Worm (Caenorhabditis elegans) whole organism, L3 larva: ENCODE results near the gene hsp-75.

Source experiments
- ZK546.5 ChIP-seq: sonication (generic microtip); optimal IDR thresholded peaks from 2 replicates; lab custom pipeline; 2017; ENCODE audit warnings: missing biosample characterization, missing genetic modification characterization
- ceh-82 ChIP-seq: fragments of 150-350 bp; optimal IDR thresholded peaks from 2 replicates; lab custom pipeline; 2014; ENCODE audit warnings: missing biosample characterization, missing genetic modification characterization
- mml-1 ChIP-seq: fragments of 150-350 bp; sonication (generic microtip); optimal IDR thresholded peaks from 3 replicates; lab custom pipeline; 2014; ENCODE audit warnings: missing biosample characterization, missing genetic modification characterization
- nhr-12 ChIP-seq: fragments of 150-350 bp; optimal IDR thresholded peaks from 2 replicates; lab custom pipeline; 2014; ENCODE audit warnings: missing biosample characterization, missing genetic modification characterization
- nhr-28 ChIP-seq: fragments of 150-350 bp; optimal IDR thresholded peaks from 2 replicates; lab custom pipeline; 2014; ENCODE audit warnings: missing biosample characterization, missing genetic modification characterization
- nhr-76 ChIP-seq: fragments of 150-350 bp; sonication (generic microtip); optimal IDR thresholded peaks from 5 replicates; lab custom pipeline; 2014; ENCODE audit warnings: missing biosample characterization, missing genetic modification characterization
- nhr-77 ChIP-seq: fragments of 150-350 bp; optimal IDR thresholded peaks from 2 replicates; lab custom pipeline; 2014; ENCODE audit warnings: missing biosample characterization, missing genetic modification characterization
- pha-4 ChIP-seq: fragments of 150-350 bp; optimal IDR thresholded peaks from 2 replicates; lab custom pipeline; 2014; ENCODE audit warnings: missing biosample characterization, missing genetic modification reagents, missing genetic modification characterization
- pqm-1 ChIP-seq: fragments of 150-350 bp; optimal IDR thresholded peaks from 2 replicates; lab custom pipeline; 2017; ENCODE audit warnings: missing biosample characterization, missing genetic modification characterization, inconsistent platforms
- unc-39 ChIP-seq: sonication (generic microtip); optimal IDR thresholded peaks from 4 replicates; lab custom pipeline; 2017; ENCODE audit warnings: missing biosample characterization, missing genetic modification characterization

hsp-75 gene

DNA sequence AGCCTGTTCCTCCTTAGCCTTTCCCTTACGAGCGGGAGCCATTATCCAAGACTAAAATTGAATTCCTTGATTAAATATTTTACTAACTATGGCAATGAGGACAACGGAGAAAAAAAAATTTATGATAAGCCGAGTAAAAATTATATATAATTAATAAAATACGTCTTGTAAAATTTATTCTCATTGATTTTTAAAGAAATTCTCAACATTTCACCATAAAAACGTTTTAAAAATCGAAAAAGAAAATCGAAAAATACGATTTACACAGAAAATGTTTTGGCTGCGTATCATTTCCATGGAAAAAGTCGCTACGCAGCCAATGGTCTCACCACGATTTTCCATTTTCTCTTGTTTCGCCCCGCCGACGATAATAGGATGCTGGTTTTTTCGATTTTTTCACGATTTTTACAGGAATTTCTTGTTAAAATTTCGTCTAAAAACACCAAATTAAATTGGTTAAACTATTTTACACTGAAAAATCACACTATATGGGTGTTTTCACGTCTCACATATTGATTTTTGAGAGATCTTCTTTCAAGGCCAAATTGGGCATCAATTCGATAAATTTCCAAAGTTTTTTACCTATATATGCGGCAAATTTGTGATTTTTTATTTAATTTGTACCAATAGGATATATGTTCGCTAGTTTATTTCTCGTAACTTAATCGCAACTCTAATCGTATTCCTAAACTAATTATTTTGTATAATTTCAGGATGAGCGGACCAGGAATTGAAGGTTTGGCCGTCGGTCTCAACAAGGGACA is 46.8 kb downstream of the hsp-75 start, which contains the start of the genes rps-14 and rpl-36 (continued):
- TF ChIP-seq ZK546.5 (tag; lab: Kevin White, UChicago), result peak; percentile 74
- TF ChIP-seq unc-39, result no peak
- TF ChIP-seq nhr-76 (tag; lab: Kevin White, UChicago), result peak; percentile 8
- TF ChIP-seq nhr-12 (tag; lab: Kevin White, UChicago), result no peak
- no peak for TF ChIP-seq nhr-77
- TF ChIP-seq nhr-28, result no peak
- no peak for TF ChIP-seq ceh-82
- TF ChIP-seq, all 47 proteins: peak for 26

DNA sequence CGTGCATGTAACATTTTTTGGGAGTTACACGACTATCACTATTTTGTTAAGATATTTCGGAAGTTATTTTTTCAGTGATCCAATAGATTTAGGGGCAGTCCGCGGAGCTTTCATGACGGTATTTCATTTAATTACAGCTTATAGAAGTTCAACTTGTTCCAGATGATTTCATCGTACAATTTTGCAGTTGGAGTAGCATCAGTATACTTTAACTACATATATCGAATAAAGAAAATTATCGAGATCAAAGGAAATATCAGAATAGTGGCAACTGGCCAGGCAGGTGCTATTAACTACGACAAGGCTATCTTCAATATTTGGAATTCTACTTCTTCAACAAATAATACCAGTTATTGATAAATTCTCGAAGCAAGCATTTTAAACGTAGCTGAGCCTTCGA is 48.0 kb downstream of the hsp-75 start:
- no peak for TF ChIP-seq pqm-1 (tag; lab: Kevin White, UChicago)
- no peak for TF ChIP-seq mml-1
- no peak for TF ChIP-seq pha-4 (tag; lab: Kevin White, UChicago)
- TF ChIP-seq ZK546.5 (tag; lab: Kevin White, UChicago), result no peak
